Fruit fly (Drosophila melanogaster): ENCODE measurements around the gene dpr5.

DNA sequence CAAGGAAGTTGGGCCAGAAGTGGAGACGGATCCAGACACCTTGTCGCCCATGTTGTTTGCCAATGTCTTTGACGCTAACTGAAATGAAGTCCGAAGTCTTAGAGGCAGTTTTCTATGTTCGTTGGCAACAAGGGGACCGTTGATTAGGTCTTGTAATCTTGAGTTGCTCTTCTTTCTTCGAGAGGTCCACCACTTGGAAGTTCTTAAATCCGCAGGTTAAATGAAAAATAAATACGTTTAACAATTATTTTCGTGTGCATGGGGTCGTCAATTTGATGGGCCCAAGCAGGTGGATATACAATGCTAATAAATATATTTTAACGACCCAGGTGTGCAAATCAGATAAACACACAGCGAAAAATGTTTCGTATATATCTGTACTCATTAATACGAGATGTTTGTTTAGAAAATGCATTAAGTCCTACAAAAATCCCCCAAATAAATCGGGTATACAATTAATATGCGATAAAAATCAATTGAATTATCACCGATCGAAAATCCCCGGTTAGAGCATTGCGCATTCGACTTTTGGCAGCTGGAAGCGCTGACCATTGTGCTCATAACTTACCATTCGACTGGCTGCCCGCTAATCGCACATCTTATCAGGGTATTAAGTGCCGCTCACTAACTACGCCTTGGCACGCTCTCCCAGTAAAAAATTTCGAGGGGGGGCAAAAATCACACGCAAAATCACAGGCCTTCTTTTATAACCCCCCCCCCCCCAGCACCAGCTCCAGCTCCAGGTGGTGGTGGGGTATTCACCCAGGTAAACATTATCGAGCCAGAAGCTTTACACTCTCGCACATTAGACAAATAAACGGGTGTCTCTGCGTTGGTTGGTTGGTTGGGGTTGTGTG is 39.1 kb upstream of the dpr5 start, which contains the start of gene PGRP-LB:
- TF ChIP-seq toe (GFP tag; optimal IDR thresholded peaks at IDR 0.05): no peak
- peak; percentile 28 for TF ChIP-seq CG12768 (GFP tag; optimal IDR thresholded peaks at IDR 0.05)
- TF ChIP-seq cnc (optimal IDR thresholded peaks at IDR 0.05): no peak

Data from whole organism, adult.